Worm (Caenorhabditis elegans) whole organism, L4 larva: ENCODE measurements around the gene dnc-2.

Source experiments
- F10B5.3 ChIP-seq: sonication (generic microtip); optimal IDR thresholded peaks from 2 replicates; lab custom pipeline; 2016; ENCODE audit warnings: mild to moderate bottlenecking, missing genetic modification characterization, missing compliant biosample characterization
- F37D6.2 ChIP-seq: sonication (generic microtip); optimal IDR thresholded peaks from 2 replicates; lab custom pipeline; 2016; ENCODE audit warnings: mild to moderate bottlenecking, missing genetic modification characterization, missing compliant biosample characterization
- F49E8.2 ChIP-seq: sonication (generic microtip); optimal IDR thresholded peaks from 2 replicates; lab custom pipeline; 2016; ENCODE audit warnings: missing compliant biosample characterization, mild to moderate bottlenecking, missing genetic modification characterization, borderline replicate concordance
- T26A8.4 ChIP-seq: fragments of 200-800 bp; sonication (Bioruptor generic); IDR thresholded peaks from 2 replicates; pipeline ENCODE4 v1.3.6; 2022; ENCODE audit warnings: missing genetic modification characterization, missing compliant biosample characterization
- Y48G9A.11 ChIP-seq: fragments of 200-800 bp; sonication (Bioruptor generic); IDR thresholded peaks from 2 replicates; pipeline ENCODE4 v1.3.6; 2022; ENCODE audit warnings: missing genetic modification reagents, missing genetic modification characterization, missing compliant biosample characterization
- aly-2 ChIP-seq: sonication (generic microtip); optimal IDR thresholded peaks from 2 replicates; lab custom pipeline; 2018; ENCODE audit warnings: missing biosample characterization, missing genetic modification characterization
- ceh-28 ChIP-seq: fragments of 150-350 bp; optimal IDR thresholded peaks from 2 replicates; lab custom pipeline; 2014; ENCODE audit warnings: missing biosample characterization, missing genetic modification reagents, missing genetic modification characterization
- ceh-32 ChIP-seq: sonication (generic microtip); optimal IDR thresholded peaks from 2 replicates; lab custom pipeline; 2016; ENCODE audit warnings: mild to moderate bottlenecking, missing genetic modification characterization, missing compliant biosample characterization; ENCODE audit not compliant: poor library complexity
- ceh-44 ChIP-seq: fragments of 200-800 bp; sonication (Bioruptor generic); IDR thresholded peaks from 2 replicates; pipeline ENCODE4 v1.3.6; 2022; ENCODE audit warnings: missing genetic modification reagents, missing genetic modification characterization, missing compliant biosample characterization
- ces-1 ChIP-seq: fragments of 150-350 bp; sonication (generic microtip); optimal IDR thresholded peaks from 4 replicates; lab custom pipeline; 2014; ENCODE audit warnings: missing biosample characterization, missing genetic modification reagents, missing genetic modification characterization
- ctbp-1 ChIP-seq: fragments of 200-800 bp; sonication (Bioruptor generic); IDR thresholded peaks from 2 replicates; pipeline ENCODE4 v1.3.6; 2022; ENCODE audit warnings: missing genetic modification reagents, missing genetic modification characterization, missing compliant biosample characterization
- daf-19 ChIP-seq: fragments of 200-800 bp; sonication (Bioruptor generic); conservative IDR thresholded peaks from 2 replicates; pipeline ENCODE4 v1.3.6; 2022; ENCODE audit warnings: missing genetic modification characterization, missing compliant biosample characterization
- daf-8 ChIP-seq: fragments of 200-800 bp; sonication (Bioruptor generic); IDR thresholded peaks from 2 replicates; pipeline ENCODE4 v1.3.6; 2022; ENCODE audit warnings: missing genetic modification characterization, missing compliant biosample characterization
- dmd-9 ChIP-seq: fragments of 200-800 bp; sonication (Bioruptor generic); IDR thresholded peaks from 2 replicates; pipeline ENCODE4 v1.3.6; 2022; ENCODE audit warnings: missing genetic modification reagents, missing genetic modification characterization, missing compliant biosample characterization
- dpl-1 ChIP-seq: fragments of 150-350 bp; optimal IDR thresholded peaks from 2 replicates; lab custom pipeline; 2014; ENCODE audit warnings: missing biosample characterization, missing genetic modification reagents, missing genetic modification characterization
- dve-1 ChIP-seq: sonication (generic microtip); optimal IDR thresholded peaks from 2 replicates; lab custom pipeline; 2017; ENCODE audit warnings: antibody characterized with exemption, mild to moderate bottlenecking, missing genetic modification characterization, missing compliant biosample characterization; ENCODE audit not compliant: insufficient read depth
- egl-43 ChIP-seq: fragments of 200-800 bp; sonication (Bioruptor generic); IDR thresholded peaks from 2 replicates; pipeline ENCODE4 v1.3.6; 2022; ENCODE audit warnings: missing genetic modification reagents, missing genetic modification characterization, missing compliant biosample characterization
- fkh-10 ChIP-seq: fragments of 150-350 bp; optimal IDR thresholded peaks from 2 replicates; lab custom pipeline; 2014; ENCODE audit warnings: missing biosample characterization, missing genetic modification reagents, missing genetic modification characterization
- fos-1 ChIP-seq: fragments of 150-350 bp; optimal IDR thresholded peaks from 2 replicates; lab custom pipeline; 2014; ENCODE audit warnings: missing biosample characterization, missing genetic modification characterization
- gei-8 ChIP-seq: fragments of 200-800 bp; sonication (Bioruptor generic); optimal IDR thresholded peaks from 2 replicates; lab custom pipeline; 2018; ENCODE audit warnings: mild to moderate bottlenecking, missing genetic modification characterization, missing compliant biosample characterization
- hlh-11 ChIP-seq: fragments of 200-800 bp; sonication (Bioruptor generic); optimal IDR thresholded peaks from 2 replicates; lab custom pipeline; 2018; ENCODE audit warnings: mild to moderate bottlenecking, missing genetic modification characterization, missing compliant biosample characterization
- hlh-30 ChIP-seq: sonication (generic microtip); optimal IDR thresholded peaks from 2 replicates; lab custom pipeline; 2017; ENCODE audit warnings: antibody characterized with exemption, mild to moderate bottlenecking, missing genetic modification characterization, missing compliant biosample characterization; ENCODE audit not compliant: insufficient read depth
- lin-1 ChIP-seq: fragments of 200-800 bp; sonication (Bioruptor generic); IDR thresholded peaks from 2 replicates; pipeline ENCODE4 v1.3.6; 2022; ENCODE audit warnings: missing genetic modification reagents, missing genetic modification characterization, missing compliant biosample characterization
- lin-39 ChIP-seq: fragments of 150-350 bp; optimal IDR thresholded peaks from 2 replicates; lab custom pipeline; 2014; ENCODE audit warnings: missing biosample characterization, missing genetic modification reagents, missing genetic modification characterization
- lir-3 ChIP-seq: sonication (generic microtip); optimal IDR thresholded peaks from 2 replicates; lab custom pipeline; 2016; ENCODE audit warnings: mild to moderate bottlenecking, missing genetic modification characterization, missing compliant biosample characterization
- madf-5 ChIP-seq, 2 experiments: fragments of 200-800 bp; sonication (Bioruptor generic); IDR thresholded peaks; 2 replicates each; pipeline ENCODE4 v1.3.6; 2022; ENCODE audit warnings: missing compliant biosample characterization in 2 of 2, missing genetic modification characterization in 2 of 2
- madf-9 ChIP-seq: fragments of 200-800 bp; sonication (Bioruptor generic); conservative IDR thresholded peaks from 2 replicates; pipeline ENCODE4 v1.3.6; 2022; ENCODE audit warnings: missing genetic modification reagents, missing genetic modification characterization, missing compliant biosample characterization
- nhr-10 ChIP-seq: fragments of 150-350 bp; optimal IDR thresholded peaks from 2 replicates; lab custom pipeline; 2014; ENCODE audit warnings: missing biosample characterization, missing genetic modification characterization
- nhr-111 ChIP-seq: fragments of 200-800 bp; sonication (Bioruptor generic); optimal IDR thresholded peaks from 2 replicates; lab custom pipeline; 2018; ENCODE audit warnings: mild to moderate bottlenecking, missing genetic modification characterization, missing compliant biosample characterization
- nhr-41 ChIP-seq: fragments of 200-800 bp; sonication (Bioruptor generic); IDR thresholded peaks from 2 replicates; pipeline ENCODE4 v1.3.6; 2022; ENCODE audit warnings: missing genetic modification reagents, missing genetic modification characterization, missing compliant biosample characterization
- nhr-42 ChIP-seq: fragments of 200-800 bp; sonication (Bioruptor generic); IDR thresholded peaks from 2 replicates; pipeline ENCODE4 v1.3.6; 2022; ENCODE audit warnings: missing genetic modification characterization, missing compliant biosample characterization
- nhr-48 ChIP-seq: sonication (generic microtip); optimal IDR thresholded peaks from 2 replicates; lab custom pipeline; 2016; ENCODE audit warnings: mild to moderate bottlenecking, missing genetic modification characterization, missing compliant biosample characterization
- nhr-6 ChIP-seq: fragments of 150-350 bp; optimal IDR thresholded peaks from 2 replicates; lab custom pipeline; 2014; ENCODE audit warnings: missing biosample characterization, missing genetic modification characterization
- nhr-77 ChIP-seq: fragments of 150-350 bp; optimal IDR thresholded peaks from 2 replicates; lab custom pipeline; 2014; ENCODE audit warnings: missing biosample characterization, missing genetic modification characterization
- php-3 ChIP-seq: fragments of 200-800 bp; sonication (Bioruptor generic); IDR thresholded peaks from 2 replicates; pipeline ENCODE4 v1.3.6; 2022; ENCODE audit warnings: missing genetic modification reagents, missing genetic modification characterization, missing compliant biosample characterization
- rbr-2 ChIP-seq: sonication (generic microtip); optimal IDR thresholded peaks from 2 replicates; lab custom pipeline; 2016; ENCODE audit warnings: missing genotype, missing genetic modification characterization, missing compliant biosample characterization
- saeg-2 ChIP-seq: fragments of 200-800 bp; sonication (Bioruptor generic); IDR thresholded peaks from 2 replicates; pipeline ENCODE4 v1.3.6; 2022; ENCODE audit warnings: missing genetic modification reagents, missing genetic modification characterization, missing compliant biosample characterization
- sdz-12 ChIP-seq: fragments of 200-800 bp; sonication (Bioruptor generic); optimal IDR thresholded peaks from 2 replicates; lab custom pipeline; 2018; ENCODE audit warnings: mild to moderate bottlenecking, missing genetic modification characterization, missing compliant biosample characterization
- skn-1 ChIP-seq: fragments of 150-350 bp; optimal IDR thresholded peaks from 2 replicates; lab custom pipeline; 2014; ENCODE audit warnings: missing biosample characterization, missing genetic modification characterization
- snpc-1.2 ChIP-seq: fragments of 200-800 bp; sonication (Bioruptor generic); IDR thresholded peaks from 2 replicates; pipeline ENCODE4 v1.3.6; 2022; ENCODE audit warnings: missing genetic modification reagents, missing genetic modification characterization, missing compliant biosample characterization
- snpc-4 ChIP-seq: fragments of 150-350 bp; optimal IDR thresholded peaks from 2 replicates; lab custom pipeline; 2014; ENCODE audit warnings: missing biosample characterization, missing genetic modification characterization
- spr-1 ChIP-seq: sonication (generic microtip); optimal IDR thresholded peaks from 2 replicates; lab custom pipeline; 2016; ENCODE audit warnings: mild to moderate bottlenecking, missing genetic modification characterization, missing compliant biosample characterization
- spr-3 ChIP-seq: fragments of 200-800 bp; sonication (Bioruptor generic); optimal IDR thresholded peaks from 2 replicates; lab custom pipeline; 2018; ENCODE audit warnings: mild to moderate bottlenecking, missing genetic modification characterization, missing compliant biosample characterization
- tra-1 ChIP-seq: fragments of 200-800 bp; sonication (Bioruptor generic); IDR thresholded peaks from 2 replicates; pipeline ENCODE4 v1.3.6; 2022; ENCODE audit warnings: missing genetic modification reagents, missing genetic modification characterization, missing compliant biosample characterization
- unc-39 ChIP-seq: sonication (generic microtip); optimal IDR thresholded peaks from 2 replicates; lab custom pipeline; 2017; ENCODE audit warnings: missing biosample characterization, missing genetic modification characterization
- unc-62 ChIP-seq, 3 experiments: fragments of 150-350 bp in 1 of 3; sonication (generic microtip); optimal IDR thresholded peaks in 2 of 3; peaks in 1 of 3; 1 replicate in 1 of 3; 2 replicates in 2 of 3; lab custom pipeline; 2014 to 2017; ENCODE audit warnings: missing biosample characterization in 3 of 3, missing genetic modification characterization in 3 of 3, missing genetic modification reagents in 3 of 3, missing genotype in 1 of 3
- vab-7 ChIP-seq: fragments of 200-800 bp; sonication (Bioruptor generic); IDR thresholded peaks from 2 replicates; pipeline ENCODE4 v1.3.6; 2022; ENCODE audit warnings: missing genetic modification reagents, missing genetic modification characterization, missing compliant biosample characterization
- zag-1 ChIP-seq: fragments of 150-350 bp; optimal IDR thresholded peaks from 2 replicates; lab custom pipeline; 2014; ENCODE audit warnings: missing biosample characterization, missing genetic modification characterization
- zfp-2 ChIP-seq: sonication (generic microtip); optimal IDR thresholded peaks from 2 replicates; lab custom pipeline; 2016; ENCODE audit warnings: mild to moderate bottlenecking, missing genetic modification characterization, missing compliant biosample characterization

Gene dnc-2

ce11 chrIII:5943368-5944180, 18.0 kb upstream of the dnc-2 start (continued):
- no peak for TF ChIP-seq snpc-1.2 (GFP tag; lab: Robert Waterston, UW)
- peak; percentile 96 for TF ChIP-seq nhr-77 (tag; lab: Kevin White, UChicago)
- peak; percentile 82 for TF ChIP-seq dve-1 (tag; lab: Kevin White, UChicago)
- TF ChIP-seq nhr-41 (GFP tag; lab: Robert Waterston, UW) = peak; percentile 16; the same call in 1 of the 2 replicates
- peak; percentile 66 for TF ChIP-seq F10B5.3 (tag; lab: Kevin White, UChicago)
- TF ChIP-seq ceh-44 (GFP tag; lab: Robert Waterston, UW) = no peak
- peak; percentile 9 for TF ChIP-seq saeg-2 (GFP tag; lab: Robert Waterston, UW)
- peak; percentile 61 for TF ChIP-seq hlh-11
- peak; percentile 38 for TF ChIP-seq lir-3
- TF ChIP-seq nhr-111 (GFP tag; lab: Kevin White, UChicago) = peak; percentile 31
- TF ChIP-seq fos-1 = no peak
- TF ChIP-seq F37D6.2 = no peak
- TF ChIP-seq unc-62 (GFP tag; optimal IDR thresholded peaks at IDR 0.05 in 1 of 2; lab: Kevin White, UChicago) = peak in 1 of 2 experiments; percentile 90
- TF ChIP-seq unc-62 (tag; optimal IDR thresholded peaks at IDR 0.05; lab: Kevin White, UChicago) = no peak
- no peak for TF ChIP-seq skn-1 (tag; lab: Kevin White, UChicago)
- no peak for TF ChIP-seq ceh-32 (tag; lab: Kevin White, UChicago)
- no peak; the same call in 1 of the 2 replicates for TF ChIP-seq madf-9
- peak; percentile 91 for TF ChIP-seq T26A8.4 (GFP tag; lab: Robert Waterston, UW)
- no peak for TF ChIP-seq daf-8 (GFP tag; lab: Robert Waterston, UW)
- TF ChIP-seq madf-5 (GFP tag; IDR thresholded peaks at IDR 0.05; lab: Robert Waterston, UW) = no peak; a peak in 1 of 4 replicates
- no peak for TF ChIP-seq nhr-6 (tag; lab: Kevin White, UChicago)
- TF ChIP-seq zag-1 = no peak
- TF ChIP-seq zfp-2 (tag; lab: Kevin White, UChicago) = no peak
- peak; percentile 55 for TF ChIP-seq aly-2
- TF ChIP-seq dmd-9 = peak; percentile 59; the same call in 1 of the 2 replicates
- TF ChIP-seq egl-43 (GFP tag; lab: Robert Waterston, UW) = no peak
- TF ChIP-seq nhr-42 (GFP tag; lab: Robert Waterston, UW) = peak; percentile 67
- no peak for TF ChIP-seq unc-39 (tag; lab: Kevin White, UChicago)
- TF ChIP-seq gei-8 (GFP tag; lab: Kevin White, UChicago) = peak; percentile 25
- TF ChIP-seq ceh-28 (tag; lab: Kevin White, UChicago) = no peak
- no peak for TF ChIP-seq spr-3 (GFP tag; lab: Kevin White, UChicago)
- peak; percentile 25 for TF ChIP-seq Y48G9A.11 (GFP tag; lab: Robert Waterston, UW)
- TF ChIP-seq nhr-10 (tag; lab: Kevin White, UChicago) = peak; percentile 79
- peak; percentile 44 for TF ChIP-seq rbr-2 (tag; lab: Kevin White, UChicago)
- no peak for TF ChIP-seq sdz-12 (GFP tag; lab: Kevin White, UChicago)
- no peak for TF ChIP-seq ces-1
- peak; percentile 39; the same call in 1 of the 2 replicates for TF ChIP-seq lin-1
- TF ChIP-seq spr-1 (tag; lab: Kevin White, UChicago) = peak; percentile 46
- TF ChIP-seq tra-1 (GFP tag; lab: Robert Waterston, UW) = no peak
- TF ChIP-seq fkh-10 = no peak
- peak; percentile 14 for TF ChIP-seq F49E8.2 (tag; lab: Kevin White, UChicago)
- peak; percentile 55; the same call in 1 of the 2 replicates for TF ChIP-seq daf-19 (GFP tag; lab: Robert Waterston, UW)
- no peak for TF ChIP-seq lin-39
- peak; percentile 35 for TF ChIP-seq hlh-30 (tag; lab: Kevin White, UChicago)
- 0 out of 2 replicates have a peak, but pooled peaks have one; percentile 12 for TF ChIP-seq vab-7
- TF ChIP-seq dpl-1 (GFP tag; lab: Kevin White, UChicago) = peak; percentile 2
- TF ChIP-seq ctbp-1 = 0 out of 2 replicates have a peak, but pooled peaks have one; percentile 18
- no peak for TF ChIP-seq snpc-4 (tag; lab: Kevin White, UChicago)
- TF ChIP-seq nhr-48 (tag; lab: Kevin White, UChicago) = peak; percentile 11
- 0 out of 2 replicates have a peak, but pooled peaks have one; percentile 42 for TF ChIP-seq php-3
